Fruit fly (Drosophila melanogaster) whole organism, embryonic: ENCODE data around the gene CG8066.

Experiments
- B-H2 ChIP-seq: fragments of 200-800 bp; sonication (Bioruptor generic); optimal IDR thresholded peaks from 2 replicates; lab custom pipeline; 2018; ENCODE audit warnings: missing biosample characterization, mild to moderate bottlenecking, missing genetic modification characterization
- CG10431 ChIP-seq: fragments of 200-800 bp; sonication (Bioruptor generic); optimal IDR thresholded peaks from 3 replicates; lab custom pipeline; 2018; ENCODE audit warnings: missing biosample characterization, mild to moderate bottlenecking, missing genetic modification characterization
- CG10462 ChIP-seq: fragments of 200-800 bp; sonication (Bioruptor generic); optimal IDR thresholded peaks from 2 replicates; lab custom pipeline; 2016; ENCODE audit warnings: missing biosample characterization, missing genetic modification characterization
- CG10959 ChIP-seq: fragments of 200-800 bp; sonication (Bioruptor generic); IDR thresholded peaks from 2 replicates; pipeline ENCODE4 v1.3.6; 2022; ENCODE audit warnings: missing biosample characterization, missing genetic modification characterization
- CG11093 ChIP-seq: fragments of 200-800 bp; sonication (Bioruptor generic); IDR thresholded peaks from 3 replicates; pipeline ENCODE4 v1.3.6; 2022; ENCODE audit warnings: missing biosample characterization, missing genetic modification characterization
- CG1233 ChIP-seq: fragments of 200-800 bp; sonication (Bioruptor generic); optimal IDR thresholded peaks from 4 replicates; lab custom pipeline; 2018; ENCODE audit warnings: missing biosample characterization, mild to moderate bottlenecking, missing genetic modification characterization
- CG14014 ChIP-seq: fragments of 200-800 bp; sonication (Bioruptor generic); IDR thresholded peaks from 2 replicates; pipeline ENCODE4 v1.3.6; 2022; ENCODE audit warnings: missing biosample characterization, missing genetic modification characterization
- CG14050 ChIP-seq: fragments of 200-800 bp; sonication (Bioruptor generic); IDR thresholded peaks from 3 replicates; pipeline ENCODE4 v1.3.6; 2022; ENCODE audit warnings: missing biosample characterization, missing genetic modification characterization
- CG15479 ChIP-seq: fragments of 200-800 bp; sonication (Bioruptor generic); optimal IDR thresholded peaks from 3 replicates; lab custom pipeline; 2019; ENCODE audit warnings: missing biosample characterization, mild to moderate bottlenecking, missing genetic modification characterization, moderate library complexity
- CG17359 ChIP-seq: fragments of 200-800 bp; sonication (Bioruptor generic); optimal IDR thresholded peaks from 3 replicates; lab custom pipeline; 2018; ENCODE audit warnings: missing biosample characterization, mild to moderate bottlenecking, missing genetic modification characterization, moderate library complexity
- CG17385 ChIP-seq: fragments of 200-800 bp; sonication (Bioruptor generic); optimal IDR thresholded peaks from 3 replicates; lab custom pipeline; 2018; ENCODE audit warnings: missing biosample characterization, mild to moderate bottlenecking, missing genetic modification characterization
- CG2120 ChIP-seq: fragments of 200-800 bp; sonication (Bioruptor generic); optimal IDR thresholded peaks from 3 replicates; lab custom pipeline; 2016; ENCODE audit warnings: missing biosample characterization, missing genetic modification characterization
- CG2678 ChIP-seq: fragments of 200-800 bp; sonication (Bioruptor generic); optimal IDR thresholded peaks from 3 replicates; lab custom pipeline; 2019; ENCODE audit warnings: missing biosample characterization, mild to moderate bottlenecking, missing genetic modification characterization, moderate library complexity
- CG2875 ChIP-seq: fragments of 200-800 bp; sonication (Bioruptor generic); optimal IDR thresholded peaks from 2 replicates; lab custom pipeline; 2017; ENCODE audit warnings: missing biosample characterization, mild to moderate bottlenecking, missing genetic modification characterization, missing genetic modification reagents
- CG30403 ChIP-seq: fragments of 200-800 bp; sonication (Bioruptor generic); optimal IDR thresholded peaks from 3 replicates; lab custom pipeline; 2016; ENCODE audit warnings: missing biosample characterization, missing genetic modification characterization
- CG3065 ChIP-seq: fragments of 200-800 bp; sonication (Bioruptor generic); optimal IDR thresholded peaks from 2 replicates; lab custom pipeline; 2016; ENCODE audit warnings: missing biosample characterization, missing genetic modification characterization
- CG3995 ChIP-seq: fragments of 200-800 bp; sonication (Bioruptor generic); optimal IDR thresholded peaks from 3 replicates; lab custom pipeline; 2016; ENCODE audit warnings: missing biosample characterization, missing genetic modification characterization
- CG4854 ChIP-seq: fragments of 200-800 bp; sonication (Bioruptor generic); optimal IDR thresholded peaks from 2 replicates; lab custom pipeline; 2016; ENCODE audit warnings: missing biosample characterization, missing genetic modification characterization, inconsistent platforms
- CG5245 ChIP-seq: fragments of 200-800 bp; sonication (Bioruptor generic); optimal IDR thresholded peaks from 3 replicates; lab custom pipeline; 2016; ENCODE audit warnings: missing biosample characterization, missing genetic modification characterization
- CG9727 ChIP-seq: fragments of 200-800 bp; sonication (Bioruptor generic); optimal IDR thresholded peaks from 3 replicates; lab custom pipeline; 2017; ENCODE audit warnings: missing biosample characterization, mild to moderate bottlenecking, missing genetic modification characterization
- E2f1 ChIP-seq: fragments of 200-800 bp; sonication (Bioruptor generic); IDR thresholded peaks from 2 replicates; pipeline ENCODE4 v1.3.6; 2022; ENCODE audit warnings: missing biosample characterization, missing genetic modification characterization
- Ets97D ChIP-seq: fragments of 200-800 bp; sonication (Bioruptor generic); optimal IDR thresholded peaks from 3 replicates; lab custom pipeline; 2016; ENCODE audit warnings: missing biosample characterization, missing genetic modification characterization
- Gsc ChIP-seq: fragments of 200-800 bp; sonication (Bioruptor generic); IDR thresholded peaks from 2 replicates; pipeline ENCODE4 v1.3.6; 2022; ENCODE audit warnings: missing biosample characterization, missing genetic modification characterization
- HLHmδ ChIP-seq: fragments of 200-800 bp; sonication (Bioruptor generic); optimal IDR thresholded peaks from 2 replicates; lab custom pipeline; 2018; ENCODE audit warnings: missing biosample characterization, mild to moderate bottlenecking, missing genetic modification characterization, moderate library complexity
- HmgZ ChIP-seq: fragments of 200-800 bp; sonication (Bioruptor generic); optimal IDR thresholded peaks from 2 replicates; lab custom pipeline; 2018; ENCODE audit warnings: missing biosample characterization, mild to moderate bottlenecking, missing genetic modification characterization
- MBD-R2 ChIP-seq: fragments of 200-800 bp; sonication (Bioruptor generic); IDR thresholded peaks from 2 replicates; pipeline ENCODE4 v1.3.6; 2022; ENCODE audit warnings: missing biosample characterization, missing genetic modification characterization
- Nf-YB ChIP-seq: fragments of 200-800 bp; sonication (Bioruptor generic); optimal IDR thresholded peaks from 3 replicates; lab custom pipeline; 2019; ENCODE audit warnings: missing biosample characterization, mild to moderate bottlenecking, missing genetic modification characterization, moderate library complexity
- Pdp1 ChIP-seq, 2 experiments: fragments of 200-800 bp; sonication (Bioruptor generic); optimal IDR thresholded peaks; 3 replicates each; lab custom pipeline; 2016; ENCODE audit warnings: missing biosample characterization in 2 of 2, missing genetic modification characterization in 2 of 2, mild to moderate bottlenecking in 1 of 2, moderate library complexity in 1 of 2
- Ptx1 ChIP-seq: fragments of 200-800 bp; sonication (Bioruptor generic); IDR thresholded peaks from 2 replicates; pipeline ENCODE4 v1.3.6; 2022; ENCODE audit warnings: missing biosample characterization, missing genetic modification characterization
- Rfx ChIP-seq: fragments of 200-800 bp; sonication (Bioruptor generic); IDR thresholded peaks from 2 replicates; pipeline ENCODE4 v1.3.6; 2022; ENCODE audit warnings: missing biosample characterization, missing genetic modification characterization
- Sox100B ChIP-seq: fragments of 200-800 bp; sonication (Bioruptor generic); optimal IDR thresholded peaks from 3 replicates; lab custom pipeline; 2018; ENCODE audit warnings: missing biosample characterization, mild to moderate bottlenecking, missing genetic modification characterization
- YL-1 ChIP-seq: fragments of 200-800 bp; sonication (Bioruptor generic); optimal IDR thresholded peaks from 3 replicates; lab custom pipeline; 2017; ENCODE audit warnings: missing biosample characterization, mild to moderate bottlenecking, missing genetic modification characterization
- abd-A ChIP-seq: fragments of 200-800 bp; sonication (Bioruptor generic); optimal IDR thresholded peaks from 3 replicates; lab custom pipeline; 2019; ENCODE audit warnings: missing biosample characterization, mild to moderate bottlenecking, missing genetic modification characterization, moderate library complexity
- cas ChIP-seq: fragments of 200-800 bp; sonication (Bioruptor generic); IDR thresholded peaks from 2 replicates; pipeline ENCODE4 v1.3.6; 2022; ENCODE audit warnings: missing biosample characterization, missing genetic modification characterization
- corto ChIP-seq: fragments of 200-800 bp; sonication (Bioruptor generic); optimal IDR thresholded peaks from 2 replicates; lab custom pipeline; 2016; ENCODE audit warnings: missing biosample characterization, mild to moderate bottlenecking, missing genetic modification characterization, moderate library complexity
- dpn ChIP-seq, 2 experiments: fragments of 200-800 bp; sonication (Bioruptor generic); optimal IDR thresholded peaks; 3 replicates each; lab custom pipeline; 2016; ENCODE audit warnings: missing biosample characterization in 2 of 2, missing genetic modification characterization in 2 of 2
- lbe ChIP-seq: fragments of 200-800 bp; sonication (Bioruptor generic); optimal IDR thresholded peaks from 2 replicates; lab custom pipeline; 2016; ENCODE audit warnings: missing biosample characterization, mild to moderate bottlenecking, missing genetic modification characterization
- lmd ChIP-seq: fragments of 200-800 bp; sonication (Bioruptor generic); IDR thresholded peaks from 2 replicates; pipeline ENCODE4 v1.3.6; 2022; ENCODE audit warnings: missing biosample characterization, missing genetic modification characterization
- maf-S ChIP-seq: fragments of 200-800 bp; sonication (Bioruptor generic); optimal IDR thresholded peaks from 2 replicates; lab custom pipeline; 2016; ENCODE audit warnings: missing biosample characterization, missing genetic modification characterization
- odd ChIP-seq: fragments of 200-800 bp; sonication (Bioruptor generic); optimal IDR thresholded peaks from 2 replicates; lab custom pipeline; 2017; ENCODE audit warnings: missing biosample characterization, mild to moderate bottlenecking, missing genetic modification characterization
- onecut ChIP-seq: fragments of 200-800 bp; sonication (Bioruptor generic); IDR thresholded peaks from 2 replicates; pipeline ENCODE4 v1.3.6; 2022; ENCODE audit warnings: missing biosample characterization, missing genetic modification characterization
- rib ChIP-seq: fragments of 200-800 bp; sonication (Bioruptor generic); IDR thresholded peaks from 2 replicates; pipeline ENCODE4 v1.3.6; 2022; ENCODE audit warnings: missing biosample characterization, missing genetic modification characterization
- sc ChIP-seq, 3 experiments: fragments of >200 bp in 2 of 3; fragments of 200-800 bp in 1 of 3; sonication (Bioruptor generic) in 1 of 3; optimal IDR thresholded peaks; 2 replicates in 2 of 3; 3 replicates in 1 of 3; lab custom pipeline; 2017; ENCODE audit warnings: mild to moderate bottlenecking in 1 of 3, missing biosample characterization in 1 of 3, missing genetic modification characterization in 1 of 3, missing genetic modification reagents in 1 of 3
- trh ChIP-seq: fragments of 200-800 bp; sonication (Bioruptor generic); optimal IDR thresholded peaks from 2 replicates; lab custom pipeline; 2016; ENCODE audit warnings: missing biosample characterization, missing genetic modification characterization
- ttk ChIP-seq: fragments of 200-800 bp; sonication (Bioruptor generic); IDR thresholded peaks from 2 replicates; pipeline ENCODE4 v2.1.2; 2022; ENCODE audit warnings: missing biosample characterization, missing genetic modification characterization
- wdn ChIP-seq: fragments of 200-800 bp; sonication (Bioruptor generic); IDR thresholded peaks from 2 replicates; pipeline ENCODE4 v1.3.6; 2022; ENCODE audit warnings: missing biosample characterization, missing genetic modification characterization

CG8066 gene

dm6 chr3R:14575718-14576187 lies 7.1 kb upstream of the CG8066 start, which contains the start of gene CG7987 (continued):
- TF ChIP-seq MBD-R2 (GFP tag; lab: Robert Waterston, UW): peak; percentile 25
- TF ChIP-seq CG3995 (GFP tag; lab: Kevin White, UChicago): no peak
- no peak for TF ChIP-seq sc (optimal IDR thresholded peaks at IDR 0.05; lab: Kevin White, UChicago)
- no peak for TF ChIP-seq sc (GFP tag; optimal IDR thresholded peaks at IDR 0.05; lab: Kevin White, UChicago)
- TF ChIP-seq CG17385 (GFP tag; lab: Kevin White, UChicago): peak; percentile 94
- TF ChIP-seq HmgZ (tag; lab: Kevin White, UChicago): peak; percentile 49

- TF ChIP-seq HLHmδ: no peak
- TF ChIP-seq abd-A (tag; lab: Kevin White, UChicago): no peak
- TF ChIP-seq B-H2 (GFP tag; lab: Kevin White, UChicago): no peak
- TF ChIP-seq CG3065: peak; percentile 37
- peak; percentile 72 for TF ChIP-seq CG17359 (tag; lab: Kevin White, UChicago)
- TF ChIP-seq CG10959 (GFP tag; lab: Robert Waterston, UW): no peak
- peak; percentile 80 for TF ChIP-seq CG1233 (GFP tag; lab: Kevin White, UChicago)
- peak; percentile 44 for TF ChIP-seq trh (GFP tag; lab: Kevin White, UChicago)
- peak; percentile 53 for TF ChIP-seq YL-1 (GFP tag; lab: Kevin White, UChicago)
- TF ChIP-seq Pdp1 (GFP tag; optimal IDR thresholded peaks at IDR 0.05; lab: Kevin White, UChicago): peak; percentile 47 to 95
- TF ChIP-seq cas (GFP tag; lab: Robert Waterston, UW): no peak
- TF ChIP-seq CG4854 (GFP tag; lab: Kevin White, UChicago): no peak
- peak; percentile 65 for TF ChIP-seq E2f1 (GFP tag; lab: Robert Waterston, UW)
- peak; percentile 21 for TF ChIP-seq maf-S
- no peak for TF ChIP-seq CG10431 (GFP tag; lab: Kevin White, UChicago)
- peak; percentile 88 for TF ChIP-seq CG2678 (tag; lab: Kevin White, UChicago)
- TF ChIP-seq Ets97D (GFP tag; lab: Kevin White, UChicago): no peak
- TF ChIP-seq Ptx1: peak; percentile 82
- TF ChIP-seq Nf-YB (GFP tag; lab: Kevin White, UChicago): peak; percentile 65
- no peak for TF ChIP-seq wdn
- peak; percentile 36 for TF ChIP-seq onecut (GFP tag; lab: Robert Waterston, UW)
- TF ChIP-seq Gsc (GFP tag; lab: Robert Waterston, UW): no peak
- no peak for TF ChIP-seq corto (GFP tag; lab: Kevin White, UChicago)
- no peak for TF ChIP-seq lbe (GFP tag; lab: Kevin White, UChicago)
- peak; percentile 91 for TF ChIP-seq CG30403
- peak; percentile 58 to 70 for TF ChIP-seq dpn (GFP tag; optimal IDR thresholded peaks at IDR 0.05; lab: Kevin White, UChicago)
- TF ChIP-seq CG2875: peak; percentile 24
- TF ChIP-seq lmd: peak; percentile 76
- TF ChIP-seq ttk (GFP tag; lab: Robert Waterston, UW): peak; percentile 63; the same call in 1 of the 2 replicates
- peak; percentile 23; the same call in 1 of the 3 replicates for TF ChIP-seq CG14050 (GFP tag; lab: Robert Waterston, UW)
- peak; percentile 56 for TF ChIP-seq CG14014
- peak; percentile 70 for TF ChIP-seq Rfx (GFP tag; lab: Robert Waterston, UW)
- TF ChIP-seq CG15479 (GFP tag; lab: Kevin White, UChicago): no peak
- TF ChIP-seq CG10462 (GFP tag; lab: Kevin White, UChicago): peak; percentile 60
- no peak for TF ChIP-seq rib
- peak; percentile 41; the same call in 1 of the 3 replicates for TF ChIP-seq CG11093 (GFP tag; lab: Robert Waterston, UW)
- TF ChIP-seq odd (GFP tag; lab: Kevin White, UChicago): peak; percentile 49
- peak; percentile 86 for TF ChIP-seq CG9727 (GFP tag; lab: Kevin White, UChicago)
- TF ChIP-seq CG5245 (GFP tag; lab: Kevin White, UChicago): peak; percentile 14
- peak; percentile 84 for TF ChIP-seq Sox100B (GFP tag; lab: Kevin White, UChicago)
- TF ChIP-seq CG2120: peak; percentile 82
These were observed 6.5 kb upstream of the CG8066 start for dm6 chr3R:14574962-14575717.
